ENCODE assay signal across 3 fruit fly cellular contexts in genomic region chr3L:21334999-21335631, dm6.
TF ChIP-seq lines count a peak whose summit lies in the region.

TSS of gene Tsr1 (plus strand) at chr3L:21335215.

- TF ChIP-seq CTCF in whole organism, embryonic (GFP tag; optimal IDR thresholded peaks at IDR 0.05; lab: Kevin White, UChicago), result peak; percentile 12

TF ChIP-seq in whole organism, adult, 20 proteins besides CTCF, POLR2A, EP300 and RAD21:
- TF ChIP-seq CG14711 (tag; optimal IDR thresholded peaks at IDR 0.05; lab: Kevin White, UChicago) (no peak), tj (GFP tag; optimal IDR thresholded peaks at IDR 0.05; lab: Kevin White, UChicago) (no peak), Mnt (GFP tag; optimal IDR thresholded peaks at IDR 0.05; lab: Kevin White, UChicago) (peak; percentile 97), Hr96 (GFP tag; optimal IDR thresholded peaks at IDR 0.05; lab: Kevin White, UChicago) (no peak)
TF ChIP-seq in whole organism, adult: peak in this region for 1.

TF ChIP-seq in whole organism, embryonic, 481 proteins besides CTCF, POLR2A, EP300 and RAD21 (continues in another document):
- no peak for TF ChIP-seq Abd-B (GFP tag; optimal IDR thresholded peaks at IDR 0.05; lab: Kevin White, UChicago)
- peak; percentile 54 for TF ChIP-seq CG15514 (GFP tag; optimal IDR thresholded peaks at IDR 0.05; lab: Kevin White, UChicago)
- no peak for TF ChIP-seq CG4424 (GFP tag; optimal IDR thresholded peaks at IDR 0.05; lab: Kevin White, UChicago)
- TF ChIP-seq Scr (GFP tag; IDR thresholded peaks at IDR 0.05; lab: Robert Waterston, UW; ENCODE audit: partially characterized antibody), result peak; percentile 89
- peak; percentile 47 for TF ChIP-seq trem (tag; optimal IDR thresholded peaks at IDR 0.05; lab: Kevin White, UChicago)
- TF ChIP-seq Atf6 (GFP tag; IDR thresholded peaks at IDR 0.05; lab: Robert Waterston, UW), result no peak
- peak; percentile 94 for TF ChIP-seq chinmo (GFP tag; IDR thresholded peaks at IDR 0.05; lab: Robert Waterston, UW; ENCODE audit: partially characterized antibody)
- TF ChIP-seq cato (GFP tag; optimal IDR thresholded peaks at IDR 0.05; lab: Kevin White, UChicago; ENCODE audit: borderline replicate concordance), result no peak
- peak; percentile 81 for TF ChIP-seq MESR4 (GFP tag; optimal IDR thresholded peaks at IDR 0.05; lab: Kevin White, UChicago)
- peak; percentile 93 for TF ChIP-seq E2f2 (GFP tag; IDR thresholded peaks at IDR 0.05; lab: Robert Waterston, UW)
- TF ChIP-seq Hr39 (optimal IDR thresholded peaks at IDR 0.05; lab: Kevin White, UChicago), result no peak
- TF ChIP-seq zfh2 (GFP tag; optimal IDR thresholded peaks at IDR 0.05; lab: Kevin White, UChicago), result no peak
- no peak for TF ChIP-seq trh (GFP tag; optimal IDR thresholded peaks at IDR 0.05; lab: Kevin White, UChicago)
- peak; percentile 93 for TF ChIP-seq amos (GFP tag; IDR thresholded peaks at IDR 0.05; lab: Robert Waterston, UW; ENCODE audit: partially characterized antibody)
- peak; percentile 94 for TF ChIP-seq CG34224 (GFP tag; IDR thresholded peaks at IDR 0.05; lab: Robert Waterston, UW; ENCODE audit: partially characterized antibody)
- TF ChIP-seq hkb (optimal IDR thresholded peaks at IDR 0.05; lab: Kevin White, UChicago), result no peak
- TF ChIP-seq hkb (GFP tag; IDR thresholded peaks at IDR 0.05; lab: Robert Waterston, UW), result no peak
- no peak for TF ChIP-seq tap (tag; optimal IDR thresholded peaks at IDR 0.05; lab: Kevin White, UChicago)
- TF ChIP-seq CG8944 (GFP tag; optimal IDR thresholded peaks at IDR 0.05; lab: Kevin White, UChicago), result no peak
- TF ChIP-seq CG9797 (GFP tag; optimal IDR thresholded peaks at IDR 0.05; lab: Kevin White, UChicago), result peak; percentile 12
- peak; percentile 81 for TF ChIP-seq CG16813 (GFP tag; IDR thresholded peaks at IDR 0.05; lab: Robert Waterston, UW; ENCODE audit: partially characterized antibody)
- no peak for TF ChIP-seq CG10462 (GFP tag; optimal IDR thresholded peaks at IDR 0.05; lab: Kevin White, UChicago)
- no peak for TF ChIP-seq CG30431 (GFP tag; optimal IDR thresholded peaks at IDR 0.05; lab: Kevin White, UChicago)
- TF ChIP-seq HLH4C (GFP tag; IDR thresholded peaks at IDR 0.05; lab: Robert Waterston, UW; ENCODE audit: partially characterized antibody), result peak; percentile 80
- no peak for TF ChIP-seq CG4820 (GFP tag; optimal IDR thresholded peaks at IDR 0.05; lab: Kevin White, UChicago)
- peak; percentile 24 for TF ChIP-seq Sin3A (optimal IDR thresholded peaks at IDR 0.05; lab: Kevin White, UChicago)
- TF ChIP-seq CG2712 (tag; optimal IDR thresholded peaks at IDR 0.05; lab: Kevin White, UChicago), result peak; percentile 59
- no peak for TF ChIP-seq chm (GFP tag; IDR thresholded peaks at IDR 0.05; lab: Robert Waterston, UW)
- peak; percentile 69 for TF ChIP-seq CG14860 (GFP tag; IDR thresholded peaks at IDR 0.05; lab: Robert Waterston, UW; ENCODE audit: partially characterized antibody)
- peak; percentile 70 for TF ChIP-seq inv (GFP tag; IDR thresholded peaks at IDR 0.05; lab: Robert Waterston, UW; ENCODE audit: partially characterized antibody)
- no peak for TF ChIP-seq Atf3 (GFP tag; optimal IDR thresholded peaks at IDR 0.05; lab: Kevin White, UChicago)
- peak; percentile 55; the same call in 1 of the 3 replicates for TF ChIP-seq hb (GFP tag; IDR thresholded peaks at IDR 0.05; lab: Robert Waterston, UW; ENCODE audit: partially characterized antibody)
- peak; percentile 92 for TF ChIP-seq bbx (GFP tag; IDR thresholded peaks at IDR 0.05; lab: Robert Waterston, UW; ENCODE audit: partially characterized antibody)
- TF ChIP-seq CG9876 (GFP tag; optimal IDR thresholded peaks at IDR 0.05; lab: Kevin White, UChicago), result no peak
- no peak for TF ChIP-seq Dip2 (GFP tag; IDR thresholded peaks at IDR 0.05; lab: Robert Waterston, UW)
- peak; percentile 83 for TF ChIP-seq CG42726 (GFP tag; IDR thresholded peaks at IDR 0.05; lab: Robert Waterston, UW; ENCODE audit: partially characterized antibody)
- peak; percentile 90 for TF ChIP-seq unc-4 (GFP tag; IDR thresholded peaks at IDR 0.05; lab: Robert Waterston, UW; ENCODE audit: partially characterized antibody)
- TF ChIP-seq pzg (GFP tag; optimal IDR thresholded peaks at IDR 0.05; lab: Kevin White, UChicago), result peak; percentile 69
- TF ChIP-seq CG8281 (tag; optimal IDR thresholded peaks at IDR 0.05; lab: Kevin White, UChicago), result no peak
- TF ChIP-seq Side (GFP tag; optimal IDR thresholded peaks at IDR 0.05; lab: Kevin White, UChicago), result no peak
- peak; percentile 94 for TF ChIP-seq zen2 (GFP tag; IDR thresholded peaks at IDR 0.05; lab: Robert Waterston, UW; ENCODE audit: partially characterized antibody)

TF ChIP-seq in whole organism, wandering third instar larva, 38 proteins besides CTCF, POLR2A, EP300 and RAD21:
- TF ChIP-seq N (GFP tag; optimal IDR thresholded peaks at IDR 0.05; lab: Kevin White, UChicago), result no peak
- TF ChIP-seq sage (GFP tag; optimal IDR thresholded peaks at IDR 0.05; lab: Kevin White, UChicago), result no peak
- no peak for TF ChIP-seq Jra (GFP tag; optimal IDR thresholded peaks at IDR 0.05; lab: Kevin White, UChicago)
- TF ChIP-seq HLH106 (tag; optimal IDR thresholded peaks at IDR 0.05; lab: Kevin White, UChicago), result no peak
- TF ChIP-seq Myc (optimal IDR thresholded peaks at IDR 0.05; lab: Kevin White, UChicago), result peak; percentile 84
- TF ChIP-seq Hr78 (GFP tag; optimal IDR thresholded peaks at IDR 0.05; lab: Kevin White, UChicago), result no peak
